Worm (Caenorhabditis elegans): Measurements from ENCODE around the gene clec-10.
A peak's percentile ranks its signal among the peaks of the same experiment; 100 is the strongest.

clec-10 gene

ce11 chrII:402435-402834 is at the start of gene clec-10:
TSS of gene clec-10 (plus strand) at chrII:402678.
- TF ChIP-seq Y55F3AM.14 (GFP tag; optimal IDR thresholded peaks at IDR 0.05) (no peak), nhr-21 (tag; optimal IDR thresholded peaks at IDR 0.05) (no peak), nhr-6 (tag; optimal IDR thresholded peaks at IDR 0.05) (no peak), ZK546.5 (tag; optimal IDR thresholded peaks at IDR 0.05) (no peak), blmp-1 (tag; optimal IDR thresholded peaks at IDR 0.05; ENCODE audit: insufficient read depth) (no peak), nhr-12 (tag; optimal IDR thresholded peaks at IDR 0.05) (no peak), fos-1 (tag; optimal IDR thresholded peaks at IDR 0.05) (peak; percentile 69), F13H6.1 (tag; optimal IDR thresholded peaks at IDR 0.05) (no peak)

- no peak for TF ChIP-seq crh-2 (tag; optimal IDR thresholded peaks at IDR 0.05)
- no peak for TF ChIP-seq egl-27 (tag; optimal IDR thresholded peaks at IDR 0.05)
- no peak for TF ChIP-seq sma-9 (GFP tag; optimal IDR thresholded peaks at IDR 0.05)
- no peak for TF ChIP-seq sma-9 (tag; optimal IDR thresholded peaks at IDR 0.05)
These were observed 48.0 kb upstream of the clec-10 start for ce11 chrII:354494-354893.

- TF ChIP-seq nhr-77 (tag; optimal IDR thresholded peaks at IDR 0.05) (no peak), nhr-6 (tag; optimal IDR thresholded peaks at IDR 0.05) (no peak), lsy-2 (tag; optimal IDR thresholded peaks at IDR 0.05) (no peak), nhr-12 (tag; optimal IDR thresholded peaks at IDR 0.05) (no peak), peb-1 (tag; optimal IDR thresholded peaks at IDR 0.05) (no peak), blmp-1 (tag; optimal IDR thresholded peaks at IDR 0.05; ENCODE audit: insufficient read depth) (no peak), sma-3 (GFP tag; optimal IDR thresholded peaks at IDR 0.05) (no peak), mdl-1 (tag; optimal IDR thresholded peaks at IDR 0.05) (no peak), unc-62 (GFP tag; optimal IDR thresholded peaks at IDR 0.05) (no peak), ZK546.5 (tag; optimal IDR thresholded peaks at IDR 0.05) (no peak), nhr-21 (tag; optimal IDR thresholded peaks at IDR 0.05) (no peak)
These were observed 45.5 kb upstream of the clec-10 start, which contains the start of gene dmsr-4 for ce11 chrII:356969-357368. TSS of gene dmsr-4 (minus strand) at chrII:357069.

- TF ChIP-seq ztf-4 (tag; optimal IDR thresholded peaks at IDR 0.05) (no peak), R02D3.7 (tag; optimal IDR thresholded peaks at IDR 0.05) (no peak), dmd-4 (tag; optimal IDR thresholded peaks at IDR 0.05) (no peak), ceh-16 (tag; optimal IDR thresholded peaks at IDR 0.05) (no peak), sem-4 (tag; optimal IDR thresholded peaks at IDR 0.05) (no peak)
These were observed 35.0 kb upstream of the clec-10 start, which contains the start of gene ptr-3 for ce11 chrII:367455-367854. TSS of gene ptr-3 (minus strand) at chrII:367555.

- TF ChIP-seq R02D3.7 (tag; optimal IDR thresholded peaks at IDR 0.05): no peak
- TF ChIP-seq unc-62 (GFP tag; optimal IDR thresholded peaks at IDR 0.05): no peak
- TF ChIP-seq egl-27 (tag; optimal IDR thresholded peaks at IDR 0.05): no peak
- no peak for TF ChIP-seq peb-1 (tag; optimal IDR thresholded peaks at IDR 0.05)
- no peak for TF ChIP-seq mab-5 (tag; optimal IDR thresholded peaks at IDR 0.05)
- TF ChIP-seq aly-2 (tag; optimal IDR thresholded peaks at IDR 0.05): no peak
- no peak for TF ChIP-seq ama-1 (optimal IDR thresholded peaks at IDR 0.05)
- TF ChIP-seq nhr-23 (tag; optimal IDR thresholded peaks at IDR 0.05): no peak
- TF ChIP-seq nhr-10 (tag; optimal IDR thresholded peaks at IDR 0.05): no peak
- no peak for TF ChIP-seq alr-1 (tag; optimal IDR thresholded peaks at IDR 0.05)
- TF ChIP-seq elt-1 (tag; optimal IDR thresholded peaks at IDR 0.05): no peak
- TF ChIP-seq sem-4 (tag; optimal IDR thresholded peaks at IDR 0.05): no peak
These were observed 32.1 kb upstream of the clec-10 start for ce11 chrII:370394-370793.

- no peak for TF ChIP-seq ama-1 (optimal IDR thresholded peaks at IDR 0.05)
- no peak for TF ChIP-seq ceh-16 (tag; optimal IDR thresholded peaks at IDR 0.05)
- no peak for TF ChIP-seq ceh-82 (tag; optimal IDR thresholded peaks at IDR 0.05)
- TF ChIP-seq ztf-11 (tag; optimal IDR thresholded peaks at IDR 0.05): no peak
- no peak for TF ChIP-seq egl-27 (tag; optimal IDR thresholded peaks at IDR 0.05)
- no peak for TF ChIP-seq unc-39 (tag; optimal IDR thresholded peaks at IDR 0.05)
- no peak for TF ChIP-seq sma-3 (GFP tag; optimal IDR thresholded peaks at IDR 0.05)
- no peak for TF ChIP-seq nhr-25 (tag; optimal IDR thresholded peaks at IDR 0.05)
- TF ChIP-seq R02D3.7 (tag; optimal IDR thresholded peaks at IDR 0.05): no peak
- TF ChIP-seq nhr-6 (tag; optimal IDR thresholded peaks at IDR 0.05): no peak
- no peak for TF ChIP-seq fos-1 (tag; optimal IDR thresholded peaks at IDR 0.05)
- no peak for TF ChIP-seq dmd-4 (tag; optimal IDR thresholded peaks at IDR 0.05)
- TF ChIP-seq snpc-4 (tag; optimal IDR thresholded peaks at IDR 0.05): no peak
- no peak for TF ChIP-seq ZK546.5 (tag; optimal IDR thresholded peaks at IDR 0.05)
- TF ChIP-seq zag-1 (tag; optimal IDR thresholded peaks at IDR 0.05): no peak
- TF ChIP-seq elt-1 (tag; optimal IDR thresholded peaks at IDR 0.05): no peak
- TF ChIP-seq aly-2 (tag; optimal IDR thresholded peaks at IDR 0.05): no peak
- TF ChIP-seq nhr-21 (tag; optimal IDR thresholded peaks at IDR 0.05): no peak
- no peak for TF ChIP-seq lin-39 (tag; optimal IDR thresholded peaks at IDR 0.05)
- no peak for TF ChIP-seq lin-13 (GFP tag; optimal IDR thresholded peaks at IDR 0.05)
These were observed 30.9 kb upstream of the clec-10 start for ce11 chrII:371549-371948.

All from whole organism, L2 larva.